Worm (Caenorhabditis elegans): ENCODE results near the gene T19B10.2.
A peak's percentile ranks its signal among the peaks of the same experiment; 100 is the strongest.

Gene T19B10.2

ce11 chrV:11216137-11216536 is 5.0 kb upstream of the T19B10.2 start:
- no peak for TF ChIP-seq nhr-77 (tag; optimal IDR thresholded peaks at IDR 0.05)
- no peak for TF ChIP-seq hpl-2 (GFP tag; optimal IDR thresholded peaks at IDR 0.05)
- no peak for TF ChIP-seq nhr-19 (GFP tag; conservative IDR thresholded peaks at IDR 0.05)
- TF ChIP-seq mef-2 (tag; optimal IDR thresholded peaks at IDR 0.05): no peak
- no peak for TF ChIP-seq vab-15 (tag; optimal IDR thresholded peaks at IDR 0.05)
- TF ChIP-seq tbx-2 (tag; optimal IDR thresholded peaks at IDR 0.05): no peak
- TF ChIP-seq ceh-63 (GFP tag; optimal IDR thresholded peaks at IDR 0.05): no peak
- TF ChIP-seq blmp-1 (tag; optimal IDR thresholded peaks at IDR 0.05): no peak
- TF ChIP-seq jun-1 (tag; optimal IDR thresholded peaks at IDR 0.05): no peak

- TF ChIP-seq isw-1 (GFP tag; IDR thresholded peaks at IDR 0.05): no peak
- no peak for TF ChIP-seq C04F5.9 (tag; optimal IDR thresholded peaks at IDR 0.05)
- no peak for TF ChIP-seq ama-1 (optimal IDR thresholded peaks at IDR 0.05)
- no peak for TF ChIP-seq unc-86 (tag; optimal IDR thresholded peaks at IDR 0.05)
- TF ChIP-seq pqm-1 (tag; optimal IDR thresholded peaks at IDR 0.05): no peak
- no peak for TF ChIP-seq nhr-90 (tag; optimal IDR thresholded peaks at IDR 0.05; ENCODE audit: poor library complexity)
- no peak for TF ChIP-seq ceh-90 (tag; optimal IDR thresholded peaks at IDR 0.05)
- peak; percentile 22 for TF ChIP-seq nhr-71 (tag; optimal IDR thresholded peaks at IDR 0.05)
- no peak for TF ChIP-seq sptf-1 (tag; optimal IDR thresholded peaks at IDR 0.05)
- TF ChIP-seq lir-3 (tag; optimal IDR thresholded peaks at IDR 0.05; ENCODE audit: poor library complexity): no peak
- no peak for TF ChIP-seq alr-1 (tag; optimal IDR thresholded peaks at IDR 0.05; ENCODE audit: borderline replicate concordance)
- TF ChIP-seq nhr-19 (GFP tag; conservative IDR thresholded peaks at IDR 0.05): no peak
- no peak for TF ChIP-seq fkh-8 (tag; optimal IDR thresholded peaks at IDR 0.05)
- TF ChIP-seq ceh-8 (GFP tag; optimal IDR thresholded peaks at IDR 0.05): no peak
- TF ChIP-seq tbx-2 (tag; optimal IDR thresholded peaks at IDR 0.05): no peak
- TF ChIP-seq mab-9 (GFP tag; IDR thresholded peaks at IDR 0.05): no peak
- TF ChIP-seq nhr-84 (tag; optimal IDR thresholded peaks at IDR 0.05): no peak
- TF ChIP-seq ceh-63 (GFP tag; optimal IDR thresholded peaks at IDR 0.05): no peak
- TF ChIP-seq elt-2 (tag; optimal IDR thresholded peaks at IDR 0.05): peak; percentile 17
- no peak for TF ChIP-seq aly-2 (tag; optimal IDR thresholded peaks at IDR 0.05)
- TF ChIP-seq dpl-1 (GFP tag; optimal IDR thresholded peaks at IDR 0.05): no peak
- no peak for TF ChIP-seq skn-1 (tag; optimal IDR thresholded peaks at IDR 0.05)
- TF ChIP-seq vab-15 (tag; optimal IDR thresholded peaks at IDR 0.05): no peak
- TF ChIP-seq tlp-1 (tag; optimal IDR thresholded peaks at IDR 0.05): no peak
- TF ChIP-seq jun-1 (tag; optimal IDR thresholded peaks at IDR 0.05): no peak
- no peak for TF ChIP-seq lsy-2 (tag; optimal IDR thresholded peaks at IDR 0.05)
- no peak for TF ChIP-seq hlh-17 (GFP tag; optimal IDR thresholded peaks at IDR 0.05; ENCODE audit: borderline replicate concordance)
- no peak for TF ChIP-seq zip-4 (GFP tag; optimal IDR thresholded peaks at IDR 0.05)
- TF ChIP-seq nhr-47 (tag; optimal IDR thresholded peaks at IDR 0.05): no peak
- TF ChIP-seq fkh-4 (tag; optimal IDR thresholded peaks at IDR 0.05; ENCODE audit: borderline replicate concordance): no peak
- TF ChIP-seq nhr-76 (tag; optimal IDR thresholded peaks at IDR 0.05): no peak
- TF ChIP-seq hpl-2 (GFP tag; optimal IDR thresholded peaks at IDR 0.05): no peak
- TF ChIP-seq aha-1 (tag; optimal IDR thresholded peaks at IDR 0.05): no peak
- no peak for TF ChIP-seq sup-37 (GFP tag; optimal IDR thresholded peaks at IDR 0.05)
- TF ChIP-seq C16A3.4 (tag; optimal IDR thresholded peaks at IDR 0.05): no peak
- peak; percentile 17 for TF ChIP-seq snu-23 (GFP tag; optimal IDR thresholded peaks at IDR 0.05)
- no peak for TF ChIP-seq rnt-1 (tag; optimal IDR thresholded peaks at IDR 0.05)
- no peak for TF ChIP-seq mdl-1 (tag; optimal IDR thresholded peaks at IDR 0.05)
- no peak for TF ChIP-seq ets-5 (GFP tag; IDR thresholded peaks at IDR 0.05)
- TF ChIP-seq lin-35 (GFP tag; optimal IDR thresholded peaks at IDR 0.05): no peak
- TF ChIP-seq Y116A8C.19 (tag; optimal IDR thresholded peaks at IDR 0.05; ENCODE audit: borderline replicate concordance): no peak
- no peak for TF ChIP-seq egl-27 (tag; optimal IDR thresholded peaks at IDR 0.05)
- TF ChIP-seq nhr-77 (tag; optimal IDR thresholded peaks at IDR 0.05): no peak
- TF ChIP-seq ztf-4 (tag; optimal IDR thresholded peaks at IDR 0.05): no peak
- peak; percentile 52 for TF ChIP-seq nhr-20 (tag; optimal IDR thresholded peaks at IDR 0.05)
- TF ChIP-seq F16B12.6 (tag; optimal IDR thresholded peaks at IDR 0.05): no peak
- TF ChIP-seq nhr-11 (tag; optimal IDR thresholded peaks at IDR 0.05): no peak
- TF ChIP-seq elt-3 (tag; optimal IDR thresholded peaks at IDR 0.05): peak in 1 of 6 experiments; percentile 16
- TF ChIP-seq dsc-1 (tag; optimal IDR thresholded peaks at IDR 0.05): no peak
Observed at ce11 chrV:11217394-11217793, 3.7 kb upstream of the T19B10.2 start, which contains the start of gene cyp-29A2. Gene cyp-29A2 (plus strand): TSS chrV:11217583.

All from whole organism, L1 larva.